Worm (Caenorhabditis elegans): ENCODE results near the gene str-256.

DNA sequence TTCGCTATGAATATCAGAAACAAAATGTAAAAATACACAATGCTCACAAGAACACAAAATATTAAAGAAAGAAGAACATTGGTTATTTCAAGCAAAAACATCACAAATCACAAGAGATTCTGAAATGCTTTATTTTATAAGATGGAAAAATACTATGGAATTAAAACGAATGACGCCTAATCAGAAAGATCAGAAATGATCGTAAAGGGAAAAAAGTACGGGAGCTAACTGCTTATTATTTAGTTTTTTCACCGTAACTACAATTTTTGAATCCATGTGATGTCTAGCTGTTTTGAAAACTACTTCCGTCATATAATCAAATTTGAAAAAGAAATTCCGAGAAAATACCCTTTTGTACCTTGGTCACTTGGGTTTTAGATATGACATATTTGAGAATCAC is 32.7 kb downstream of the str-256 start, which contains the start of gene srbc-57:
- TF ChIP-seq dmd-8 (GFP tag; IDR thresholded peaks at IDR 0.05) (no peak), Y75B8A.6 (GFP tag; IDR thresholded peaks at IDR 0.05) (no peak), pha-4 (GFP tag; IDR thresholded peaks at IDR 0.05) (no peak), pha-4 (tag; optimal IDR thresholded peaks at IDR 0.05) (no peak), nhr-10 (tag; optimal IDR thresholded peaks at IDR 0.05) (no peak), aly-2 (tag; optimal IDR thresholded peaks at IDR 0.05) (no peak), mdl-1 (tag; optimal IDR thresholded peaks at IDR 0.05) (no peak)
